Fruit fly (Drosophila melanogaster) whole organism: Measurements from ENCODE around the gene Noc1.

Experiments used
- CG8478 ChIP-seq: fragments of >200 bp; optimal IDR thresholded peaks from 2 replicates; lab custom pipeline; 2018; ENCODE audit warnings: inconsistent platforms
- psq ChIP-seq: fragments of >200 bp; optimal IDR thresholded peaks from 2 replicates; lab custom pipeline; 2017
- usp ChIP-seq: fragments of >200 bp; optimal IDR thresholded peaks from 2 replicates; lab custom pipeline; 2017; ENCODE audit warnings: missing biosample characterization, missing genetic modification characterization, mixed read lengths

- no peak for TF ChIP-seq usp
- no peak for TF ChIP-seq CG8478
- TF ChIP-seq psq (lab: Kevin White, UChicago) = no peak
Measured at dm6 chr3L:11102930-11103329, 28.4 kb downstream of the Noc1 start, which contains the start of gene Elo68alpha.
